Fruit fly (Drosophila melanogaster) whole organism, prepupa: ENCODE results near the gene CG31957.

ENCODE experiments used
- CG31627 ChIP-seq: fragments of 200-800 bp; sonication (Bioruptor generic); optimal IDR thresholded peaks from 3 replicates; lab custom pipeline; 2016; ENCODE audit warnings: missing biosample characterization, missing genetic modification characterization
- CG34406 ChIP-seq: fragments of 200-800 bp; sonication (Bioruptor generic); optimal IDR thresholded peaks from 3 replicates; lab custom pipeline; 2016; ENCODE audit warnings: missing biosample characterization, missing genetic modification characterization
- CG6792 ChIP-seq: fragments of 200-800 bp; sonication (Bioruptor generic); optimal IDR thresholded peaks from 3 replicates; lab custom pipeline; 2016; ENCODE audit warnings: missing biosample characterization, missing genetic modification characterization
- Eip78C ChIP-seq: fragments of 200-800 bp; sonication (Bioruptor generic); peaks from one replicate; lab custom pipeline; 2016; ENCODE audit warnings: missing biosample characterization, missing genetic modification characterization
- Sox102F ChIP-seq: fragments of 200-800 bp; sonication (Bioruptor generic); optimal IDR thresholded peaks from 2 replicates; lab custom pipeline; 2016; ENCODE audit warnings: missing biosample characterization, mild to moderate bottlenecking, missing genetic modification characterization
- achi ChIP-seq: fragments of 200-800 bp; sonication (Bioruptor generic); optimal IDR thresholded peaks from 3 replicates; lab custom pipeline; 2016; ENCODE audit warnings: missing biosample characterization, missing genetic modification characterization
- acj6 ChIP-seq: fragments of 200-800 bp; sonication (Bioruptor generic); optimal IDR thresholded peaks from 3 replicates; lab custom pipeline; 2016; ENCODE audit warnings: missing biosample characterization, missing genetic modification characterization
- net ChIP-seq: fragments of 200-800 bp; sonication (Bioruptor generic); optimal IDR thresholded peaks from 3 replicates; lab custom pipeline; 2016; ENCODE audit warnings: missing biosample characterization, missing genetic modification characterization
- vri ChIP-seq: fragments of 200-800 bp; sonication (Bioruptor generic); optimal IDR thresholded peaks from 3 replicates; lab custom pipeline; 2016; ENCODE audit warnings: missing biosample characterization, mild to moderate bottlenecking, missing genetic modification characterization

dm6 chr2L:3881164-3881563 lies 8.9 kb upstream of the CG31957 start:
- peak; percentile 64 for TF ChIP-seq Eip78C (GFP tag; lab: Kevin White, UChicago)
- TF ChIP-seq CG31627 (GFP tag; lab: Kevin White, UChicago) = peak; percentile 15
- TF ChIP-seq acj6 (GFP tag; lab: Kevin White, UChicago) = peak; percentile 52
- TF ChIP-seq CG34406 (GFP tag; lab: Kevin White, UChicago) = no peak
- TF ChIP-seq vri (GFP tag; lab: Kevin White, UChicago) = peak; percentile 25
- TF ChIP-seq CG6792 = no peak
- TF ChIP-seq Sox102F (GFP tag; lab: Kevin White, UChicago) = peak; percentile 25
- TF ChIP-seq net (GFP tag; lab: Kevin White, UChicago) = peak; percentile 35
- TF ChIP-seq achi = peak; percentile 20
